Fruit fly (Drosophila melanogaster) whole organism, embryonic: ENCODE data around the gene Hr96.

Source experiments
- Atf6 ChIP-seq: fragments of 200-800 bp; sonication (Bioruptor generic); IDR thresholded peaks from 2 replicates; pipeline ENCODE4 v1.3.6; 2022; ENCODE audit warnings: missing biosample characterization, missing genetic modification characterization
- Awh ChIP-seq: fragments of 200-800 bp; sonication (Bioruptor generic); IDR thresholded peaks from 2 replicates; pipeline ENCODE4, ENCODE4 v1.3.6; 2022; ENCODE audit warnings: missing biosample characterization, missing genetic modification characterization
- CG10267 ChIP-seq: fragments of 200-800 bp; sonication (Bioruptor generic); optimal IDR thresholded peaks from 2 replicates; lab custom pipeline; 2018; ENCODE audit warnings: missing biosample characterization, mild to moderate bottlenecking, missing genetic modification characterization, moderate library complexity
- CG10321 ChIP-seq: fragments of 200-800 bp; sonication (Bioruptor generic); IDR thresholded peaks from 2 replicates; pipeline ENCODE4 v1.3.6; 2022; ENCODE audit warnings: missing biosample characterization, missing genetic modification characterization
- CG10654 ChIP-seq: fragments of 200-800 bp; sonication (Bioruptor generic); optimal IDR thresholded peaks from 2 replicates; lab custom pipeline; 2016; ENCODE audit warnings: missing biosample characterization, missing genetic modification characterization
- CG11504 ChIP-seq: fragments of 200-800 bp; sonication (Bioruptor generic); optimal IDR thresholded peaks from 3 replicates; lab custom pipeline; 2019; ENCODE audit warnings: missing biosample characterization, mild to moderate bottlenecking, missing genetic modification characterization, moderate library complexity
- CG11695 ChIP-seq: fragments of 200-800 bp; sonication (Bioruptor generic); IDR thresholded peaks from 3 replicates; pipeline ENCODE4 v1.3.6; 2022; ENCODE audit warnings: missing biosample characterization, missing genetic modification characterization
- CG13287 ChIP-seq: fragments of 200-800 bp; sonication (Bioruptor generic); IDR thresholded peaks from 2 replicates; pipeline ENCODE4 v1.3.6; 2022; ENCODE audit warnings: missing biosample characterization, missing genetic modification characterization; ENCODE audit not compliant: partially characterized antibody
- CG1529 ChIP-seq: fragments of 200-800 bp; sonication (Bioruptor generic); optimal IDR thresholded peaks from 3 replicates; lab custom pipeline; 2018; ENCODE audit warnings: missing biosample characterization, missing genetic modification characterization
- CG16779 ChIP-seq: fragments of 200-800 bp; sonication (Bioruptor generic); IDR thresholded peaks from 2 replicates; pipeline ENCODE4 v1.3.6; 2022; ENCODE audit warnings: missing biosample characterization, missing genetic modification characterization
- CG17568 ChIP-seq: fragments of 200-800 bp; sonication (Bioruptor generic); optimal IDR thresholded peaks from 2 replicates; lab custom pipeline; 2018; ENCODE audit warnings: missing biosample characterization, mild to moderate bottlenecking, missing genetic modification characterization, moderate library complexity
- CG17912 ChIP-seq: fragments of 200-800 bp; sonication (Bioruptor generic); optimal IDR thresholded peaks from 2 replicates; lab custom pipeline; 2018; ENCODE audit warnings: missing biosample characterization, mild to moderate bottlenecking, missing genetic modification characterization
- CG1792 ChIP-seq: fragments of 200-800 bp; sonication (Bioruptor generic); optimal IDR thresholded peaks from 2 replicates; lab custom pipeline; 2016; ENCODE audit warnings: missing biosample characterization, missing genetic modification characterization
- CG2129 ChIP-seq: fragments of 200-800 bp; sonication (Bioruptor generic); IDR thresholded peaks from 2 replicates; pipeline ENCODE4 v1.3.6; 2022; ENCODE audit warnings: missing biosample characterization, missing genetic modification characterization; ENCODE audit not compliant: partially characterized antibody
- CG2712 ChIP-seq: fragments of 200-800 bp; optimal IDR thresholded peaks from 3 replicates; lab custom pipeline; 2019; ENCODE audit warnings: missing biosample characterization, mild to moderate bottlenecking, missing genetic modification characterization, moderate library complexity
- CG33213 ChIP-seq: fragments of 200-800 bp; sonication (Bioruptor generic); optimal IDR thresholded peaks from 3 replicates; lab custom pipeline; 2016; ENCODE audit warnings: missing biosample characterization, missing genetic modification characterization
- CG6175 ChIP-seq: fragments of 200-800 bp; sonication (Bioruptor generic); IDR thresholded peaks from 3 replicates; pipeline ENCODE4 v1.3.6; 2022; ENCODE audit warnings: missing biosample characterization, missing genetic modification characterization
- CG6689 ChIP-seq: fragments of 200-800 bp; sonication (Bioruptor generic); IDR thresholded peaks from 2 replicates; pipeline ENCODE4 v1.3.6; 2022; ENCODE audit warnings: missing biosample characterization, missing genetic modification characterization
- CG7271 ChIP-seq: fragments of 200-800 bp; sonication (Bioruptor generic); optimal IDR thresholded peaks from 2 replicates; lab custom pipeline; 2018; ENCODE audit warnings: missing biosample characterization, mild to moderate bottlenecking, missing genetic modification characterization, moderate library complexity
- CG7928 ChIP-seq: fragments of 200-800 bp; sonication (Bioruptor generic); optimal IDR thresholded peaks from 2 replicates; lab custom pipeline; 2017; ENCODE audit warnings: missing biosample characterization, mild to moderate bottlenecking, missing genetic modification characterization
- CG7987 ChIP-seq: fragments of 200-800 bp; sonication (Bioruptor generic); optimal IDR thresholded peaks from 2 replicates; lab custom pipeline; 2018; ENCODE audit warnings: missing biosample characterization, mild to moderate bottlenecking, missing genetic modification characterization, moderate library complexity
- CG8089 ChIP-seq: fragments of 200-800 bp; sonication (Bioruptor generic); optimal IDR thresholded peaks from 3 replicates; lab custom pipeline; 2016; ENCODE audit warnings: missing biosample characterization, missing genetic modification characterization
- CG8281 ChIP-seq: fragments of 200-800 bp; sonication (Bioruptor generic); optimal IDR thresholded peaks from 2 replicates; lab custom pipeline; 2018; ENCODE audit warnings: missing biosample characterization, mild to moderate bottlenecking, missing genetic modification characterization, moderate library complexity
- CG8359 ChIP-seq: fragments of 200-800 bp; sonication (Bioruptor generic); optimal IDR thresholded peaks from 2 replicates; lab custom pipeline; 2017; ENCODE audit warnings: missing biosample characterization, mild to moderate bottlenecking, missing genetic modification characterization, borderline replicate concordance
- CG8478 ChIP-seq: fragments of >200 bp; optimal IDR thresholded peaks from 2 replicates; lab custom pipeline; 2018
- Deaf1 ChIP-seq: fragments of 200-800 bp; optimal IDR thresholded peaks from 3 replicates; lab custom pipeline; 2019; ENCODE audit warnings: missing biosample characterization, mild to moderate bottlenecking, missing genetic modification characterization, moderate library complexity
- ERR ChIP-seq: fragments of 200-800 bp; sonication (Bioruptor generic); optimal IDR thresholded peaks from 2 replicates; lab custom pipeline; 2016; ENCODE audit warnings: missing biosample characterization, missing genetic modification characterization
- HLH54F ChIP-seq: fragments of 200-800 bp; sonication (Bioruptor generic); optimal IDR thresholded peaks from 3 replicates; lab custom pipeline; 2016; ENCODE audit warnings: missing biosample characterization, missing genetic modification characterization
- Hsf ChIP-seq: fragments of 200-800 bp; sonication (Bioruptor generic); optimal IDR thresholded peaks from 3 replicates; lab custom pipeline; 2016; ENCODE audit warnings: missing biosample characterization, missing genetic modification characterization
- Lhr ChIP-seq: fragments of 200-800 bp; sonication (Bioruptor generic); optimal IDR thresholded peaks from 3 replicates; lab custom pipeline; 2017; ENCODE audit warnings: mild to moderate bottlenecking, missing biosample characterization, missing genetic modification reagents, missing genetic modification characterization
- Mad ChIP-seq: fragments of 200-800 bp; sonication (Bioruptor generic); optimal IDR thresholded peaks from 2 replicates; lab custom pipeline; 2016; ENCODE audit warnings: missing biosample characterization, missing genetic modification characterization
- PHDP ChIP-seq: fragments of 200-800 bp; sonication (Bioruptor generic); optimal IDR thresholded peaks from 3 replicates; lab custom pipeline; 2018; ENCODE audit warnings: missing biosample characterization, mild to moderate bottlenecking, missing genetic modification characterization, moderate library complexity
- Tbp ChIP-seq: fragments of >200 bp; optimal IDR thresholded peaks from 2 replicates; lab custom pipeline; 2018; ENCODE audit warnings: missing biosample characterization, missing genetic modification characterization
- aop ChIP-seq: fragments of 200-800 bp; sonication (Bioruptor generic); IDR thresholded peaks from 2 replicates; pipeline ENCODE4 v1.3.6; 2022; ENCODE audit warnings: missing biosample characterization, missing genetic modification characterization
- az2 ChIP-seq: fragments of 200-800 bp; sonication (Bioruptor generic); optimal IDR thresholded peaks from 3 replicates; lab custom pipeline; 2016; ENCODE audit warnings: missing biosample characterization, missing genetic modification characterization
- chn ChIP-seq: fragments of 200-800 bp; sonication (Bioruptor generic); optimal IDR thresholded peaks from 2 replicates; lab custom pipeline; 2016; ENCODE audit warnings: missing biosample characterization, missing genetic modification characterization
- crc ChIP-seq: fragments of 200-800 bp; sonication (Bioruptor generic); optimal IDR thresholded peaks from 2 replicates; lab custom pipeline; 2016; ENCODE audit warnings: missing biosample characterization, missing genetic modification characterization
- danr ChIP-seq: fragments of 200-800 bp; sonication (Bioruptor generic); IDR thresholded peaks from 2 replicates; pipeline ENCODE4 v1.3.6; 2022; ENCODE audit warnings: missing biosample characterization, missing genetic modification characterization
- dati ChIP-seq: fragments of 200-800 bp; sonication (Bioruptor generic); IDR thresholded peaks from 2 replicates; pipeline ENCODE4 v1.3.6; 2022; ENCODE audit warnings: missing biosample characterization, missing genetic modification characterization
- en ChIP-seq: fragments of 200-800 bp; sonication (Bioruptor generic); optimal IDR thresholded peaks from 2 replicates; lab custom pipeline; 2016; ENCODE audit warnings: missing biosample characterization, missing genetic modification characterization
- gcm2 ChIP-seq: fragments of 200-800 bp; sonication (Bioruptor generic); optimal IDR thresholded peaks from 2 replicates; lab custom pipeline; 2016; ENCODE audit warnings: missing biosample characterization, missing genetic modification characterization
- knrl ChIP-seq: fragments of 200-800 bp; sonication (Bioruptor generic); IDR thresholded peaks from 3 replicates; pipeline ENCODE4 v1.3.6; 2022; ENCODE audit warnings: missing biosample characterization, missing genetic modification characterization; ENCODE audit not compliant: partially characterized antibody
- nerfin-1 ChIP-seq: fragments of 200-800 bp; sonication (Bioruptor generic); optimal IDR thresholded peaks from 3 replicates; lab custom pipeline; 2019; ENCODE audit warnings: missing biosample characterization, mild to moderate bottlenecking, missing genetic modification characterization, moderate library complexity
- phol ChIP-seq: fragments of 200-800 bp; sonication (Bioruptor generic); optimal IDR thresholded peaks from 3 replicates; lab custom pipeline; 2018; ENCODE audit warnings: missing biosample characterization, mild to moderate bottlenecking, missing genetic modification characterization, moderate library complexity
- prd ChIP-seq, 3 experiments: fragments of >200 bp in 2 of 3; fragments of 200-800 bp in 1 of 3; sonication (Bioruptor generic) in 1 of 3; optimal IDR thresholded peaks in 2 of 3; IDR thresholded peaks in 1 of 3; 2 replicates in 2 of 3; 3 replicates in 1 of 3; pipeline versions ENCODE4 v1.3.6 to Lab custom; 2017 to 2022; ENCODE audit warnings: missing biosample characterization in 1 of 3, missing genetic modification characterization in 1 of 3
- ranshi ChIP-seq: fragments of 200-800 bp; sonication (Bioruptor generic); IDR thresholded peaks from 2 replicates; pipeline ENCODE4 v1.3.6; 2022; ENCODE audit warnings: missing biosample characterization, missing genetic modification characterization
- rib ChIP-seq: fragments of 200-800 bp; sonication (Bioruptor generic); IDR thresholded peaks from 2 replicates; pipeline ENCODE4 v1.3.6; 2022; ENCODE audit warnings: missing biosample characterization, missing genetic modification characterization
- shn ChIP-seq: fragments of 200-800 bp; sonication (Bioruptor generic); optimal IDR thresholded peaks from 3 replicates; lab custom pipeline; 2016; ENCODE audit warnings: missing biosample characterization, missing genetic modification characterization
- sima ChIP-seq: fragments of 200-800 bp; sonication (Bioruptor generic); optimal IDR thresholded peaks from 2 replicates; lab custom pipeline; 2016; ENCODE audit warnings: missing biosample characterization, missing genetic modification characterization
- wdn ChIP-seq: fragments of 200-800 bp; sonication (Bioruptor generic); IDR thresholded peaks from 2 replicates; pipeline ENCODE4 v1.3.6; 2022; ENCODE audit warnings: missing biosample characterization, missing genetic modification characterization
- zf30C ChIP-seq: fragments of 200-800 bp; sonication (Bioruptor generic); optimal IDR thresholded peaks from 3 replicates; lab custom pipeline; 2018; ENCODE audit warnings: missing biosample characterization, mild to moderate bottlenecking, missing genetic modification characterization

The Hr96 gene

dm6 chr3R:25069569-25069968, 44.5 kb downstream of the Hr96 start, which contains the start of the genes Stt3B and CG11839 (continued):
- no peak for TF ChIP-seq CG16779
- peak; percentile 96 for TF ChIP-seq knrl (GFP tag; lab: Robert Waterston, UW)
- no peak for TF ChIP-seq zf30C (GFP tag; lab: Kevin White, UChicago)
- peak; percentile 82 for TF ChIP-seq Hsf (GFP tag; lab: Kevin White, UChicago)
- TF ChIP-seq chn, result peak; percentile 75
- TF ChIP-seq CG7928 (GFP tag; lab: Kevin White, UChicago), result peak; percentile 91
- peak; percentile 32 for TF ChIP-seq CG8089 (GFP tag; lab: Kevin White, UChicago)
- no peak for TF ChIP-seq dati (GFP tag; lab: Robert Waterston, UW)
- TF ChIP-seq Mad (GFP tag; lab: Kevin White, UChicago), result peak; percentile 72
- no peak for TF ChIP-seq rib
- no peak for TF ChIP-seq Awh (GFP tag; lab: Robert Waterston, UW)
- peak; percentile 81 for TF ChIP-seq shn (GFP tag; lab: Kevin White, UChicago)
- no peak for TF ChIP-seq CG11695 (GFP tag; lab: Robert Waterston, UW)
- peak; percentile 62; the same call in 1 of the 2 replicates for TF ChIP-seq Atf6 (GFP tag; lab: Robert Waterston, UW)
- TF ChIP-seq nerfin-1 (tag; lab: Kevin White, UChicago), result peak; percentile 72
- TF ChIP-seq CG10654, result peak; percentile 70
- no peak for TF ChIP-seq ranshi (GFP tag; lab: Robert Waterston, UW)
- TF ChIP-seq sima (GFP tag; lab: Kevin White, UChicago), result peak; percentile 10
- no peak; the same call in 1 of the 2 replicates for TF ChIP-seq CG6689 (GFP tag; lab: Robert Waterston, UW)
- TF ChIP-seq CG33213 (GFP tag; lab: Kevin White, UChicago), result peak; percentile 69
- TF ChIP-seq Lhr (GFP tag; lab: Kevin White, UChicago), result no peak
- TF ChIP-seq HLH54F (GFP tag; lab: Kevin White, UChicago), result peak; percentile 79
- no peak for TF ChIP-seq CG8281 (tag; lab: Kevin White, UChicago)
- no peak for TF ChIP-seq danr
- peak; percentile 45 for TF ChIP-seq gcm2 (GFP tag; lab: Kevin White, UChicago)
- TF ChIP-seq CG1529, result no peak
- no peak for TF ChIP-seq CG11504
- TF ChIP-seq CG13287 (GFP tag; lab: Robert Waterston, UW), result peak; percentile 96
- peak; percentile 73 for TF ChIP-seq CG1792
- no peak for TF ChIP-seq CG8478 (lab: Kevin White, UChicago)
- TF ChIP-seq CG10321 (GFP tag; lab: Robert Waterston, UW), result no peak
- TF ChIP-seq phol, result peak; percentile 82
- peak; percentile 59 for TF ChIP-seq PHDP (tag; lab: Kevin White, UChicago)
- peak; percentile 59 for TF ChIP-seq ERR (GFP tag; lab: Kevin White, UChicago)
- TF ChIP-seq aop, result no peak
- TF ChIP-seq wdn (GFP tag; lab: Robert Waterston, UW), result peak; percentile 43; the same call in 1 of the 2 replicates
- TF ChIP-seq CG7987 (GFP tag; lab: Kevin White, UChicago), result peak; percentile 30
- TF ChIP-seq en (GFP tag; lab: Kevin White, UChicago), result peak; percentile 25
- no peak for TF ChIP-seq Tbp (GFP tag; lab: Kevin White, UChicago)
- TF ChIP-seq CG6175 (GFP tag; lab: Robert Waterston, UW), result no peak
- peak; percentile 11 for TF ChIP-seq CG7271 (tag; lab: Kevin White, UChicago)
- TF ChIP-seq az2 (GFP tag; lab: Kevin White, UChicago), result peak; percentile 66
- TF ChIP-seq prd (optimal IDR thresholded peaks at IDR 0.05; lab: Kevin White, UChicago), result no peak
- peak; percentile 79 for TF ChIP-seq prd (GFP tag; IDR thresholded peaks at IDR 0.05; lab: Robert Waterston, UW)
- TF ChIP-seq CG17568 (GFP tag; lab: Kevin White, UChicago), result no peak
- peak; percentile 77 for TF ChIP-seq CG10267 (tag; lab: Kevin White, UChicago)
- TF ChIP-seq CG8359, result no peak
- TF ChIP-seq CG2129 (GFP tag; lab: Robert Waterston, UW), result peak; percentile 89
- peak; percentile 74 for TF ChIP-seq crc (GFP tag; lab: Kevin White, UChicago)
- TF ChIP-seq CG2712 (tag; lab: Kevin White, UChicago), result peak; percentile 85
- TF ChIP-seq CG17912 (GFP tag; lab: Kevin White, UChicago), result peak; percentile 1
- no peak for TF ChIP-seq Deaf1 (tag; lab: Kevin White, UChicago)
